Worm (Caenorhabditis elegans): ENCODE results near the gene smk-1.

- no peak for TF ChIP-seq nhr-12 (tag; optimal IDR thresholded peaks at IDR 0.05)
- no peak for TF ChIP-seq ama-1 (optimal IDR thresholded peaks at IDR 0.05)
- no peak for TF ChIP-seq lin-15B (tag; optimal IDR thresholded peaks at IDR 0.05)
- no peak for TF ChIP-seq pha-4 (tag; optimal IDR thresholded peaks at IDR 0.05)
- TF ChIP-seq fkh-10 (GFP tag; optimal IDR thresholded peaks at IDR 0.05): no peak
- TF ChIP-seq egl-27 (tag; optimal IDR thresholded peaks at IDR 0.05): no peak
Measured at ce11 chrV:8629029-8629428, 21.4 kb downstream of the smk-1 start, which contains the start of gene F41E6.12.
